Fruit fly (Drosophila melanogaster) whole organism, embryonic: Measurements from ENCODE around the gene CG43124.

ENCODE experiments used
- ATbp ChIP-seq: fragments of 200-800 bp; sonication (Bioruptor generic); optimal IDR thresholded peaks from 2 replicates; lab custom pipeline; 2017; ENCODE audit warnings: missing biosample characterization, mild to moderate bottlenecking, missing genetic modification characterization, missing genetic modification reagents
- BtbVII ChIP-seq: fragments of 200-800 bp; sonication (Bioruptor generic); optimal IDR thresholded peaks from 3 replicates; lab custom pipeline; 2017; ENCODE audit warnings: missing biosample characterization, mild to moderate bottlenecking, missing genetic modification characterization
- CG11247 ChIP-seq: fragments of 200-800 bp; sonication (Bioruptor generic); IDR thresholded peaks from 2 replicates; pipeline ENCODE4 v1.3.6; 2022; ENCODE audit warnings: missing biosample characterization, missing genetic modification characterization
- CG11696 ChIP-seq: fragments of 200-800 bp; sonication (Bioruptor generic); IDR thresholded peaks from 2 replicates; pipeline ENCODE4 v1.3.6; 2022; ENCODE audit warnings: missing biosample characterization, missing genetic modification characterization
- CG12299 ChIP-seq: fragments of 200-800 bp; sonication (Bioruptor generic); optimal IDR thresholded peaks from 2 replicates; lab custom pipeline; 2018; ENCODE audit warnings: missing biosample characterization, mild to moderate bottlenecking, missing genetic modification characterization
- CG12769 ChIP-seq: fragments of 200-800 bp; sonication (Bioruptor generic); optimal IDR thresholded peaks from 2 replicates; lab custom pipeline; 2019; ENCODE audit warnings: missing biosample characterization, mild to moderate bottlenecking, missing genetic modification characterization, moderate library complexity
- CG13424 ChIP-seq: fragments of 200-800 bp; sonication (Bioruptor generic); optimal IDR thresholded peaks from 2 replicates; lab custom pipeline; 2019; ENCODE audit warnings: missing biosample characterization, mild to moderate bottlenecking, missing genetic modification characterization, moderate library complexity
- CG14014 ChIP-seq: fragments of 200-800 bp; sonication (Bioruptor generic); IDR thresholded peaks from 2 replicates; pipeline ENCODE4 v1.3.6; 2022; ENCODE audit warnings: missing biosample characterization, missing genetic modification characterization
- CG14050 ChIP-seq: fragments of 200-800 bp; sonication (Bioruptor generic); IDR thresholded peaks from 3 replicates; pipeline ENCODE4 v1.3.6; 2022; ENCODE audit warnings: missing biosample characterization, missing genetic modification characterization
- CG16779 ChIP-seq: fragments of 200-800 bp; sonication (Bioruptor generic); IDR thresholded peaks from 2 replicates; pipeline ENCODE4 v1.3.6; 2022; ENCODE audit warnings: missing biosample characterization, missing genetic modification characterization
- CG16813 ChIP-seq: fragments of 200-800 bp; sonication (Bioruptor generic); IDR thresholded peaks from 3 replicates; pipeline ENCODE4 v1.3.6; 2022; ENCODE audit warnings: missing biosample characterization, missing genetic modification characterization; ENCODE audit not compliant: partially characterized antibody
- CG17328 ChIP-seq: fragments of 200-800 bp; sonication (Bioruptor generic); IDR thresholded peaks from 2 replicates; pipeline ENCODE4 v1.3.6; 2022; ENCODE audit warnings: missing biosample characterization, missing genetic modification characterization
- CG2129 ChIP-seq: fragments of 200-800 bp; sonication (Bioruptor generic); IDR thresholded peaks from 2 replicates; pipeline ENCODE4 v1.3.6; 2022; ENCODE audit warnings: missing biosample characterization, missing genetic modification characterization; ENCODE audit not compliant: partially characterized antibody
- CG2678 ChIP-seq: fragments of 200-800 bp; sonication (Bioruptor generic); optimal IDR thresholded peaks from 3 replicates; lab custom pipeline; 2019; ENCODE audit warnings: missing biosample characterization, mild to moderate bottlenecking, missing genetic modification characterization, moderate library complexity
- CG3065 ChIP-seq: fragments of 200-800 bp; sonication (Bioruptor generic); optimal IDR thresholded peaks from 2 replicates; lab custom pipeline; 2016; ENCODE audit warnings: missing biosample characterization, missing genetic modification characterization
- CG33557 ChIP-seq: fragments of 200-800 bp; sonication (Bioruptor generic); optimal IDR thresholded peaks from 2 replicates; lab custom pipeline; 2019; ENCODE audit warnings: missing biosample characterization, mild to moderate bottlenecking, missing genetic modification characterization, moderate library complexity
- CG4820 ChIP-seq: fragments of 200-800 bp; sonication (Bioruptor generic); optimal IDR thresholded peaks from 3 replicates; lab custom pipeline; 2016; ENCODE audit warnings: missing biosample characterization, missing genetic modification characterization
- CG5180 ChIP-seq: fragments of 200-800 bp; sonication (Bioruptor generic); optimal IDR thresholded peaks from 3 replicates; lab custom pipeline; 2017; ENCODE audit warnings: missing biosample characterization, missing genetic modification characterization, mild to moderate bottlenecking, moderate library complexity, missing genetic modification reagents
- CG5245 ChIP-seq: fragments of 200-800 bp; sonication (Bioruptor generic); optimal IDR thresholded peaks from 3 replicates; lab custom pipeline; 2016; ENCODE audit warnings: missing biosample characterization, missing genetic modification characterization
- CG7372 ChIP-seq: fragments of 200-800 bp; sonication (Bioruptor generic); IDR thresholded peaks from 2 replicates; pipeline ENCODE4 v1.3.6; 2022; ENCODE audit warnings: missing biosample characterization, missing genetic modification characterization
- CG7963 ChIP-seq: fragments of 200-800 bp; sonication (Bioruptor generic); IDR thresholded peaks from 3 replicates; pipeline ENCODE4 v1.3.6; 2022; ENCODE audit warnings: missing biosample characterization, missing genetic modification characterization; ENCODE audit not compliant: partially characterized antibody
- CG8089 ChIP-seq: fragments of 200-800 bp; sonication (Bioruptor generic); optimal IDR thresholded peaks from 3 replicates; lab custom pipeline; 2016; ENCODE audit warnings: missing biosample characterization, missing genetic modification characterization
- CG9817 ChIP-seq: fragments of 200-800 bp; sonication (Bioruptor generic); optimal IDR thresholded peaks from 2 replicates; lab custom pipeline; 2018; ENCODE audit warnings: missing biosample characterization, mild to moderate bottlenecking, missing genetic modification characterization, moderate library complexity
- CTCF ChIP-seq: fragments of 200-800 bp; sonication (Bioruptor generic); optimal IDR thresholded peaks from 2 replicates; lab custom pipeline; 2017; ENCODE audit warnings: missing biosample characterization, mild to moderate bottlenecking, missing genetic modification characterization, moderate library complexity
- Dll ChIP-seq: fragments of 200-800 bp; sonication (Bioruptor generic); IDR thresholded peaks from 4 replicates; pipeline ENCODE4 v1.3.6; 2022; ENCODE audit warnings: missing biosample characterization, missing genetic modification characterization; ENCODE audit not compliant: partially characterized antibody
- Ets65A ChIP-seq: fragments of 200-800 bp; sonication (Bioruptor generic); peaks from one replicate; lab custom pipeline; 2016; ENCODE audit warnings: missing biosample characterization, missing genetic modification characterization
- Fer3 ChIP-seq: fragments of 200-800 bp; sonication (Bioruptor generic); optimal IDR thresholded peaks from 2 replicates; lab custom pipeline; 2018; ENCODE audit warnings: missing biosample characterization, mild to moderate bottlenecking, missing genetic modification characterization, moderate library complexity
- Hr3 ChIP-seq: fragments of 200-800 bp; sonication (Bioruptor generic); optimal IDR thresholded peaks from 3 replicates; lab custom pipeline; 2016; ENCODE audit warnings: missing biosample characterization, missing genetic modification characterization
- Hr51 ChIP-seq, 2 experiments: fragments of 200-800 bp; sonication (Bioruptor generic); optimal IDR thresholded peaks; 2 replicates in 1 of 2; 3 replicates in 1 of 2; lab custom pipeline; 2016 to 2018; ENCODE audit warnings: missing biosample characterization in 2 of 2, missing genetic modification characterization in 2 of 2, mild to moderate bottlenecking in 1 of 2, moderate library complexity in 1 of 2
- Med ChIP-seq: fragments of 200-800 bp; sonication (Bioruptor generic); peaks from one replicate; lab custom pipeline; 2016; ENCODE audit warnings: missing biosample characterization, missing genetic modification characterization, mild to moderate bottlenecking, inconsistent platforms, moderate library complexity
- Mes4 ChIP-seq: fragments of 200-800 bp; sonication (Bioruptor generic); optimal IDR thresholded peaks from 2 replicates; lab custom pipeline; 2016; ENCODE audit warnings: missing biosample characterization, missing genetic modification characterization
- Nf-YC ChIP-seq: fragments of 200-800 bp; optimal IDR thresholded peaks from 3 replicates; lab custom pipeline; 2019; ENCODE audit warnings: missing biosample characterization, mild to moderate bottlenecking, missing genetic modification characterization, moderate library complexity
- NfI ChIP-seq: fragments of 200-800 bp; sonication (Bioruptor generic); optimal IDR thresholded peaks from 3 replicates; lab custom pipeline; 2018; ENCODE audit warnings: missing biosample characterization, mild to moderate bottlenecking, missing genetic modification characterization, moderate library complexity
- Oaz ChIP-seq: fragments of 200-800 bp; sonication (Bioruptor generic); IDR thresholded peaks from 2 replicates; pipeline ENCODE4 v1.3.6; 2022; ENCODE audit warnings: missing biosample characterization, missing genetic modification characterization
- Pdp1 ChIP-seq, 2 experiments: fragments of 200-800 bp; sonication (Bioruptor generic); optimal IDR thresholded peaks; 3 replicates each; lab custom pipeline; 2016; ENCODE audit warnings: missing biosample characterization in 2 of 2, missing genetic modification characterization in 2 of 2, mild to moderate bottlenecking in 1 of 2, moderate library complexity in 1 of 2
- Rfx ChIP-seq: fragments of 200-800 bp; sonication (Bioruptor generic); IDR thresholded peaks from 2 replicates; pipeline ENCODE4 v1.3.6; 2022; ENCODE audit warnings: missing biosample characterization, missing genetic modification characterization
- Scr ChIP-seq: fragments of 200-800 bp; sonication (Bioruptor generic); IDR thresholded peaks from 2 replicates; pipeline ENCODE4 v1.3.6; 2022; ENCODE audit warnings: missing biosample characterization, missing genetic modification characterization; ENCODE audit not compliant: partially characterized antibody
- bcd ChIP-seq: fragments of 200-800 bp; sonication (Bioruptor generic); optimal IDR thresholded peaks from 2 replicates; lab custom pipeline; 2017; ENCODE audit warnings: missing biosample characterization, mild to moderate bottlenecking, missing genetic modification characterization
- cg ChIP-seq: fragments of 200-800 bp; sonication (Bioruptor generic); optimal IDR thresholded peaks from 3 replicates; lab custom pipeline; 2019; ENCODE audit warnings: missing biosample characterization, mild to moderate bottlenecking, missing genetic modification characterization, moderate library complexity
- fd3F ChIP-seq: fragments of 200-800 bp; sonication (Bioruptor generic); optimal IDR thresholded peaks from 2 replicates; lab custom pipeline; 2018; ENCODE audit warnings: missing biosample characterization, mild to moderate bottlenecking, missing genetic modification characterization, moderate library complexity
- fd64A ChIP-seq: fragments of 200-800 bp; sonication (Bioruptor generic); optimal IDR thresholded peaks from 3 replicates; lab custom pipeline; 2018; ENCODE audit warnings: missing biosample characterization, mild to moderate bottlenecking, missing genetic modification characterization
- gfzf ChIP-seq: fragments of 200-800 bp; sonication (Bioruptor generic); optimal IDR thresholded peaks from 2 replicates; lab custom pipeline; 2016; ENCODE audit warnings: missing biosample characterization, mild to moderate bottlenecking, missing genetic modification characterization, moderate library complexity
- otp ChIP-seq: fragments of 200-800 bp; sonication (Bioruptor generic); IDR thresholded peaks from 3 replicates; pipeline ENCODE4, ENCODE4 v1.3.6; 2022; ENCODE audit warnings: missing biosample characterization, missing genetic modification characterization
- pfk ChIP-seq: fragments of 200-800 bp; sonication (Bioruptor generic); optimal IDR thresholded peaks from 2 replicates; lab custom pipeline; 2018; ENCODE audit warnings: missing biosample characterization, mild to moderate bottlenecking, missing genetic modification characterization, moderate library complexity
- pho ChIP-seq: fragments of 200-800 bp; sonication (Bioruptor generic); optimal IDR thresholded peaks from 2 replicates; lab custom pipeline; 2016; ENCODE audit warnings: missing biosample characterization, missing genetic modification characterization
- pros ChIP-seq: fragments of 200-800 bp; sonication (Bioruptor generic); optimal IDR thresholded peaks from 3 replicates; lab custom pipeline; 2019; ENCODE audit warnings: missing biosample characterization, mild to moderate bottlenecking, missing genetic modification characterization, moderate library complexity
- rib ChIP-seq: fragments of 200-800 bp; sonication (Bioruptor generic); IDR thresholded peaks from 2 replicates; pipeline ENCODE4 v1.3.6; 2022; ENCODE audit warnings: missing biosample characterization, missing genetic modification characterization
- scrt ChIP-seq: fragments of 200-800 bp; sonication (Bioruptor generic); optimal IDR thresholded peaks from 2 replicates; lab custom pipeline; 2018; ENCODE audit warnings: missing biosample characterization, mild to moderate bottlenecking, missing genetic modification characterization, moderate library complexity
- sisA ChIP-seq: fragments of 200-800 bp; sonication (Bioruptor generic); IDR thresholded peaks from 2 replicates; pipeline ENCODE4 v1.3.6; 2022; ENCODE audit warnings: missing biosample characterization, missing genetic modification characterization
- tgo ChIP-seq: fragments of 200-800 bp; sonication (Bioruptor generic); IDR thresholded peaks from 3 replicates; pipeline ENCODE4 v1.3.6; 2022; ENCODE audit warnings: missing biosample characterization, missing genetic modification characterization
- twi ChIP-seq: fragments of 200-800 bp; optimal IDR thresholded peaks from 2 replicates; lab custom pipeline; 2019; ENCODE audit warnings: missing biosample characterization, mild to moderate bottlenecking, missing genetic modification characterization, moderate library complexity

The CG43124 gene

dm6 chr3R:28297513-28297912 lies 32.9 kb upstream of the CG43124 start (continued):
- TF ChIP-seq Mes4, result no peak
- peak; percentile 17 for TF ChIP-seq CG9817 (tag; lab: Kevin White, UChicago)
- TF ChIP-seq CG16779 (GFP tag; lab: Robert Waterston, UW), result no peak
- TF ChIP-seq CG11696 (GFP tag; lab: Robert Waterston, UW), result 0 out of 2 replicates have a peak, but pooled peaks have one; percentile 22
- TF ChIP-seq CG7372 (GFP tag; lab: Robert Waterston, UW), result no peak
- peak; percentile 64 for TF ChIP-seq Med (GFP tag; lab: Kevin White, UChicago)
- TF ChIP-seq fd64A (GFP tag; lab: Kevin White, UChicago), result no peak
- peak; percentile 6 for TF ChIP-seq bcd
- no peak for TF ChIP-seq twi (tag; lab: Kevin White, UChicago)
- no peak for TF ChIP-seq CG2129 (GFP tag; lab: Robert Waterston, UW)
- peak; percentile 15 for TF ChIP-seq Fer3 (tag; lab: Kevin White, UChicago)
- peak; percentile 49 for TF ChIP-seq Rfx (GFP tag; lab: Robert Waterston, UW)
- TF ChIP-seq CG5180 (GFP tag; lab: Kevin White, UChicago), result no peak
- TF ChIP-seq CG14014 (GFP tag; lab: Robert Waterston, UW), result 0 out of 2 replicates have a peak, but pooled peaks have one; percentile 15
- TF ChIP-seq Hr3 (GFP tag; lab: Kevin White, UChicago), result no peak
- TF ChIP-seq CG14050 (GFP tag; lab: Robert Waterston, UW), result no peak
- no peak for TF ChIP-seq CG4820 (GFP tag; lab: Kevin White, UChicago)
- TF ChIP-seq pros (GFP tag; lab: Kevin White, UChicago), result no peak
- peak; percentile 47 for TF ChIP-seq CG2678 (tag; lab: Kevin White, UChicago)
- no peak for TF ChIP-seq CG8089 (GFP tag; lab: Kevin White, UChicago)
- peak; percentile 70 for TF ChIP-seq CG12769
- no peak for TF ChIP-seq gfzf
- peak; percentile 34; the same call in 1 of the 3 replicates for TF ChIP-seq tgo (GFP tag; lab: Robert Waterston, UW)
- no peak for TF ChIP-seq CG3065 (GFP tag; lab: Kevin White, UChicago)
- TF ChIP-seq NfI, result peak; percentile 6
- TF ChIP-seq scrt (GFP tag; lab: Kevin White, UChicago), result no peak
- no peak for TF ChIP-seq CTCF (GFP tag; lab: Kevin White, UChicago)
- no peak for TF ChIP-seq CG7963
- TF ChIP-seq otp, result no peak
- no peak for TF ChIP-seq Dll (GFP tag; lab: Robert Waterston, UW)
- no peak for TF ChIP-seq Nf-YC (tag; lab: Kevin White, UChicago)
- TF ChIP-seq sisA (GFP tag; lab: Robert Waterston, UW), result no peak
- TF ChIP-seq CG11247, result 0 out of 2 replicates have a peak, but pooled peaks have one; percentile 23
- no peak for TF ChIP-seq Pdp1 (GFP tag; optimal IDR thresholded peaks at IDR 0.05; lab: Kevin White, UChicago)
- peak; percentile 11; the same call in 1 of the 2 replicates for TF ChIP-seq CG17328 (GFP tag; lab: Robert Waterston, UW)
- TF ChIP-seq Hr51 (GFP tag; optimal IDR thresholded peaks at IDR 0.05; lab: Kevin White, UChicago), result peak in 1 of 2 experiments; percentile 37
- no peak for TF ChIP-seq fd3F
- TF ChIP-seq Ets65A (GFP tag; lab: Kevin White, UChicago), result peak; percentile 77
- no peak for TF ChIP-seq BtbVII (GFP tag; lab: Kevin White, UChicago)
- TF ChIP-seq pfk (GFP tag; lab: Kevin White, UChicago), result no peak
- no peak for TF ChIP-seq Oaz
- no peak for TF ChIP-seq pho (GFP tag; lab: Kevin White, UChicago)
- TF ChIP-seq CG13424 (tag; lab: Kevin White, UChicago), result no peak
- TF ChIP-seq Scr, result no peak
- TF ChIP-seq CG5245, result no peak
- no peak for TF ChIP-seq CG12299 (tag; lab: Kevin White, UChicago)
- TF ChIP-seq rib, result no peak
- TF ChIP-seq CG33557 (GFP tag; lab: Kevin White, UChicago), result no peak
- no peak for TF ChIP-seq cg
- TF ChIP-seq CG16813 (GFP tag; lab: Robert Waterston, UW), result no peak
- no peak for TF ChIP-seq ATbp
